Worm (Caenorhabditis elegans): ENCODE data around the gene abhd-5.2.

abhd-5.2 gene

ce11 chrV:4826710-4827380 is 17.6 kb upstream of the abhd-5.2 start, which contains the start of the genes hsp-6 and C37H5.5 (continued):
- TF ChIP-seq efl-1 (optimal IDR thresholded peaks at IDR 0.05) (peak; percentile 78 to 83), efl-1 (GFP tag; optimal IDR thresholded peaks at IDR 0.05 in 1 of 2) (peak; percentile 67 to 97), vab-15 (tag; optimal IDR thresholded peaks at IDR 0.05) (no peak), swsn-7 (tag; optimal IDR thresholded peaks at IDR 0.05) (peak; percentile 79), ztf-4 (tag; optimal IDR thresholded peaks at IDR 0.05) (peak; percentile 56), lsy-2 (tag; optimal IDR thresholded peaks at IDR 0.05) (peak; percentile 87 to 95), sup-37 (GFP tag; optimal IDR thresholded peaks at IDR 0.05) (no peak), efl-3 (GFP tag; optimal IDR thresholded peaks at IDR 0.05) (no peak), tlp-1 (tag; optimal IDR thresholded peaks at IDR 0.05) (no peak), Y116A8C.19 (tag; optimal IDR thresholded peaks at IDR 0.05; ENCODE audit: borderline replicate concordance) (no peak), ets-5 (GFP tag; IDR thresholded peaks at IDR 0.05) (no peak), snu-23 (GFP tag; optimal IDR thresholded peaks at IDR 0.05) (peak; percentile 92), pag-3 (tag; optimal IDR thresholded peaks at IDR 0.05; ENCODE audit: borderline replicate concordance, insufficient read depth) (no peak), nhr-47 (tag; optimal IDR thresholded peaks at IDR 0.05) (peak; percentile 83), irx-1 (tag; optimal IDR thresholded peaks at IDR 0.05) (peak; percentile 55), hlh-17 (GFP tag; optimal IDR thresholded peaks at IDR 0.05; ENCODE audit: borderline replicate concordance) (no peak), lin-14 (GFP tag; optimal IDR thresholded peaks at IDR 0.05) (no peak), nhr-76 (tag; optimal IDR thresholded peaks at IDR 0.05) (no peak), ceh-90 (tag; optimal IDR thresholded peaks at IDR 0.05) (no peak), elt-2 (tag; optimal IDR thresholded peaks at IDR 0.05) (peak; percentile 14), ceh-8 (GFP tag; optimal IDR thresholded peaks at IDR 0.05) (no peak), sptf-1 (tag; optimal IDR thresholded peaks at IDR 0.05) (no peak), nhr-28 (tag; optimal IDR thresholded peaks at IDR 0.05) (no peak), lin-39 (tag; optimal IDR thresholded peaks at IDR 0.05) (peak; percentile 20), tbx-2 (tag; optimal IDR thresholded peaks at IDR 0.05) (peak; percentile 79), ama-1 (optimal IDR thresholded peaks at IDR 0.05) (peak; percentile 19), egl-27 (tag; optimal IDR thresholded peaks at IDR 0.05) (no peak), nhr-20 (tag; optimal IDR thresholded peaks at IDR 0.05) (peak; percentile 88), ceh-82 (tag; optimal IDR thresholded peaks at IDR 0.05) (peak; percentile 36 to 89 (median 51)), grh-1 (GFP tag; IDR thresholded peaks at IDR 0.05) (peak; percentile 69), C04F5.9 (tag; optimal IDR thresholded peaks at IDR 0.05) (no peak), fkh-4 (tag; optimal IDR thresholded peaks at IDR 0.05; ENCODE audit: borderline replicate concordance) (no peak), F16B12.6 (tag; optimal IDR thresholded peaks at IDR 0.05) (peak; percentile 21)

ce11 chrV:4834277-4834676 is 10.2 kb upstream of the abhd-5.2 start, which contains the start of gene C37H5.14:
TSS of gene C37H5.14 (minus strand) at chrV:4834377.
- TF ChIP-seq jun-1 (tag; optimal IDR thresholded peaks at IDR 0.05) (no peak), efl-1 (optimal IDR thresholded peaks at IDR 0.05) (no peak), efl-1 (GFP tag; optimal IDR thresholded peaks at IDR 0.05 in 1 of 2) (peak in 1 of 2 experiments; percentile 47)

- TF ChIP-seq zip-4 (GFP tag; optimal IDR thresholded peaks at IDR 0.05) = no peak
- peak; percentile 55 for TF ChIP-seq nhr-85 (tag)
- peak in 1 of 6 experiments; percentile 29 for TF ChIP-seq elt-3 (tag; optimal IDR thresholded peaks at IDR 0.05)
Observed at ce11 chrV:4839913-4840312, 4.6 kb upstream of the abhd-5.2 start, which contains the start of gene nas-9. TSS of gene nas-9 (minus strand) at chrV:4840013.

ce11 chrV:4841179-4841578 is 3.3 kb upstream of the abhd-5.2 start, which contains the start of gene cwp-1:
TSS of gene cwp-1 (minus strand) at chrV:4841279.
- no peak for TF ChIP-seq grh-1 (GFP tag; IDR thresholded peaks at IDR 0.05)
- no peak for TF ChIP-seq egl-27 (tag; optimal IDR thresholded peaks at IDR 0.05)
- TF ChIP-seq aha-1 (tag; optimal IDR thresholded peaks at IDR 0.05) = no peak
- TF ChIP-seq nhr-85 (tag) = no peak
- TF ChIP-seq efl-1 (optimal IDR thresholded peaks at IDR 0.05) = no peak
- no peak for TF ChIP-seq efl-1 (GFP tag; optimal IDR thresholded peaks at IDR 0.05 in 1 of 2)
- no peak for TF ChIP-seq aly-2 (tag; optimal IDR thresholded peaks at IDR 0.05)
- no peak for TF ChIP-seq sup-37 (GFP tag; optimal IDR thresholded peaks at IDR 0.05)
- TF ChIP-seq efl-3 (GFP tag; optimal IDR thresholded peaks at IDR 0.05) = no peak
- TF ChIP-seq tlp-1 (tag; optimal IDR thresholded peaks at IDR 0.05) = no peak
- no peak for TF ChIP-seq mep-1 (tag; optimal IDR thresholded peaks at IDR 0.05)
- TF ChIP-seq tbx-2 (tag; optimal IDR thresholded peaks at IDR 0.05) = no peak
- no peak for TF ChIP-seq jun-1 (tag; optimal IDR thresholded peaks at IDR 0.05)
- TF ChIP-seq ceh-8 (GFP tag; optimal IDR thresholded peaks at IDR 0.05) = no peak
- TF ChIP-seq elt-3 (tag; optimal IDR thresholded peaks at IDR 0.05) = no peak

Measured in whole organism, L1 larva.